Worm (Caenorhabditis elegans) whole organism, L3 larva: ENCODE measurements around the gene dsh-2.

ENCODE experiments used
- ZK546.5 ChIP-seq: sonication (generic microtip); optimal IDR thresholded peaks from 2 replicates; lab custom pipeline; 2017; ENCODE audit warnings: missing biosample characterization, missing genetic modification characterization
- aly-2 ChIP-seq: fragments of 150-350 bp; optimal IDR thresholded peaks from 2 replicates; lab custom pipeline; 2014; ENCODE audit warnings: missing biosample characterization, missing genetic modification characterization
- ceh-82 ChIP-seq: fragments of 150-350 bp; optimal IDR thresholded peaks from 2 replicates; lab custom pipeline; 2014; ENCODE audit warnings: missing biosample characterization, missing genetic modification characterization
- ceh-9 ChIP-seq: sonication (generic microtip); optimal IDR thresholded peaks from 2 replicates; lab custom pipeline; 2018; ENCODE audit warnings: missing biosample characterization, missing genetic modification characterization
- daf-12 ChIP-seq: fragments of 150-350 bp; optimal IDR thresholded peaks from 2 replicates; lab custom pipeline; 2014; ENCODE audit warnings: missing biosample characterization, missing genetic modification reagents, missing genetic modification characterization
- egl-27 ChIP-seq: sonication (generic microtip); optimal IDR thresholded peaks from 4 replicates; lab custom pipeline; 2017; ENCODE audit warnings: missing biosample characterization, missing genetic modification reagents, missing genetic modification characterization
- egl-5 ChIP-seq: fragments of 150-350 bp; optimal IDR thresholded peaks from 2 replicates; lab custom pipeline; 2017; ENCODE audit warnings: missing biosample characterization, missing genetic modification reagents, missing genetic modification characterization, inconsistent platforms
- elt-2 ChIP-seq: sonication (generic microtip); optimal IDR thresholded peaks from 2 replicates; lab custom pipeline; 2016; ENCODE audit warnings: missing genetic modification reagents, mild to moderate bottlenecking, missing genetic modification characterization, missing compliant biosample characterization
- elt-3 ChIP-seq, 3 experiments: fragments of 150-350 bp in 1 of 3; sonication (generic microtip) in 2 of 3; optimal IDR thresholded peaks; 2 replicates in 2 of 3; 4 replicates in 1 of 3; lab custom pipeline; 2014 to 2017; ENCODE audit warnings: missing biosample characterization in 3 of 3, missing genetic modification characterization in 3 of 3
- eor-1 ChIP-seq, 2 experiments: fragments of 150-350 bp; optimal IDR thresholded peaks; 2 replicates each; lab custom pipeline; 2014 to 2018; ENCODE audit warnings: missing biosample characterization in 2 of 2, missing genetic modification characterization in 2 of 2
- fkh-10 ChIP-seq: sonication (generic microtip); optimal IDR thresholded peaks from 2 replicates; lab custom pipeline; 2017; ENCODE audit warnings: missing biosample characterization, missing genetic modification reagents, missing genetic modification characterization
- fos-1 ChIP-seq: fragments of 150-350 bp; optimal IDR thresholded peaks from 2 replicates; lab custom pipeline; 2014; ENCODE audit warnings: missing biosample characterization, missing genetic modification characterization
- hmg-11 ChIP-seq: sonication (generic microtip); optimal IDR thresholded peaks from 2 replicates; lab custom pipeline; 2016; ENCODE audit warnings: missing genetic modification characterization, missing compliant biosample characterization
- lin-15B ChIP-seq: fragments of 150-350 bp; optimal IDR thresholded peaks from 2 replicates; lab custom pipeline; 2014; ENCODE audit warnings: missing biosample characterization, missing genetic modification characterization
- lsy-12 ChIP-seq: sonication (generic microtip); optimal IDR thresholded peaks from 2 replicates; lab custom pipeline; 2016; ENCODE audit warnings: mild to moderate bottlenecking, missing genetic modification characterization, missing compliant biosample characterization
- mdl-1 ChIP-seq: fragments of 150-350 bp; optimal IDR thresholded peaks from 2 replicates; lab custom pipeline; 2014; ENCODE audit warnings: missing biosample characterization, missing genetic modification characterization
- nhr-11 ChIP-seq: fragments of 150-350 bp; optimal IDR thresholded peaks from 2 replicates; lab custom pipeline; 2014; ENCODE audit warnings: missing biosample characterization, missing genetic modification characterization
- nhr-12 ChIP-seq: fragments of 150-350 bp; optimal IDR thresholded peaks from 2 replicates; lab custom pipeline; 2014; ENCODE audit warnings: missing biosample characterization, missing genetic modification characterization
- nhr-237 ChIP-seq: fragments of 150-350 bp; optimal IDR thresholded peaks from 2 replicates; lab custom pipeline; 2014; ENCODE audit warnings: missing biosample characterization, missing genetic modification characterization
- nhr-25 ChIP-seq: sonication (generic microtip); optimal IDR thresholded peaks from 2 replicates; lab custom pipeline; 2017; ENCODE audit warnings: missing biosample characterization, missing genetic modification characterization
- nhr-28 ChIP-seq: fragments of 150-350 bp; optimal IDR thresholded peaks from 2 replicates; lab custom pipeline; 2014; ENCODE audit warnings: missing biosample characterization, missing genetic modification characterization
- nhr-43 ChIP-seq: sonication (generic microtip); optimal IDR thresholded peaks from 2 replicates; lab custom pipeline; 2016; ENCODE audit warnings: mild to moderate bottlenecking, missing genetic modification characterization, missing compliant biosample characterization; ENCODE audit not compliant: poor library complexity, severe bottlenecking
- nhr-67 ChIP-seq: fragments of 150-350 bp; optimal IDR thresholded peaks from 2 replicates; lab custom pipeline; 2014; ENCODE audit warnings: missing biosample characterization, missing genetic modification characterization
- nhr-76 ChIP-seq: fragments of 150-350 bp; sonication (generic microtip); optimal IDR thresholded peaks from 5 replicates; lab custom pipeline; 2014; ENCODE audit warnings: missing biosample characterization, missing genetic modification characterization
- nhr-77 ChIP-seq: fragments of 150-350 bp; optimal IDR thresholded peaks from 2 replicates; lab custom pipeline; 2014; ENCODE audit warnings: missing biosample characterization, missing genetic modification characterization
- pha-4 ChIP-seq: fragments of 150-350 bp; optimal IDR thresholded peaks from 2 replicates; lab custom pipeline; 2014; ENCODE audit warnings: missing biosample characterization, missing genetic modification reagents, missing genetic modification characterization
- pqm-1 ChIP-seq: fragments of 150-350 bp; optimal IDR thresholded peaks from 2 replicates; lab custom pipeline; 2017; ENCODE audit warnings: missing biosample characterization, missing genetic modification characterization, inconsistent platforms
- skn-1 ChIP-seq: fragments of 150-350 bp; optimal IDR thresholded peaks from 2 replicates; lab custom pipeline; 2014; ENCODE audit warnings: missing biosample characterization, missing genetic modification characterization
- snpc-4 ChIP-seq: fragments of 150-350 bp; optimal IDR thresholded peaks from 2 replicates; lab custom pipeline; 2014; ENCODE audit warnings: missing biosample characterization, missing genetic modification characterization
- tbx-2 ChIP-seq: sonication (generic microtip); optimal IDR thresholded peaks from 2 replicates; lab custom pipeline; 2016; ENCODE audit warnings: mild to moderate bottlenecking, missing genetic modification characterization, missing compliant biosample characterization
- unc-39 ChIP-seq: sonication (generic microtip); optimal IDR thresholded peaks from 4 replicates; lab custom pipeline; 2017; ENCODE audit warnings: missing biosample characterization, missing genetic modification characterization
- ztf-11 ChIP-seq: fragments of 150-350 bp; optimal IDR thresholded peaks from 2 replicates; lab custom pipeline; 2014; ENCODE audit warnings: missing biosample characterization, missing genetic modification characterization

dsh-2 gene

DNA sequence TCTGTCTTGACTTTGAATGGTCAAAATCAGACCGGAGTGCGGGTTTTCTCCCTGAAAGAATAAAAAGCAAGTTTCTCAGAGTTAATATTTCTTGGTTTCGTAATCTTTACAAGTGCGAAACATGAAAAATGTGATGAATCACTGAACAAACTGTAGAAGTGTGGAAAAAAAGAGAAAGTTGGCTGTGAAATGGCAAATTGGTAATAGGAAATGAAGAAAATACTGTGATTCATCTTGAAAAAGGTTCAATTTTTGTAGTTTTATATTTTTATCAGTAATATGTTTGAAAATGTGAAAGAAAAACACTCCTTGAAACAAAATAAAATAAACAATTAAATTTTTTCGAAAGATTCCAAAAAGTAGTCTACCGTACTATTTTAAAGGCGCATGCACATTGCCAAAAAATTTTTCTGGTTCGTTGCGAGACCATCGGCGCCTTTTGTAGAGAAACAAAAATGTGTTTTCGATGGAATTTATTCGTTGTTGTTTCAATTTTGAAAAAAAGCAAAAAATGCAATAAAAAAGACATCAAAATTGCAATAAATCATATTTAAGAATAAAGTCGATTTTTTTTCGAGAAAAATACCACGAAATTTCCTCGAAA lies 10.8 kb upstream of the dsh-2 start, which contains the start of gene pld-1:
Gene pld-1, minus strand, starts transcription at position 51 of the 604 bp plus-strand sequence.
- TF ChIP-seq daf-12 (tag; lab: Kevin White, UChicago) (no peak), egl-27 (tag; lab: Kevin White, UChicago) (no peak), elt-3 (tag; optimal IDR thresholded peaks at IDR 0.05; lab: Kevin White, UChicago) (no peak), ztf-11 (tag; lab: Kevin White, UChicago) (no peak), nhr-25 (tag; lab: Kevin White, UChicago) (no peak), pha-4 (no peak), nhr-43 (no peak), eor-1 (tag; optimal IDR thresholded peaks at IDR 0.05; lab: Kevin White, UChicago) (no peak), nhr-77 (no peak), hmg-11 (tag; lab: Kevin White, UChicago) (no peak), nhr-11 (tag; lab: Kevin White, UChicago) (no peak)

DNA sequence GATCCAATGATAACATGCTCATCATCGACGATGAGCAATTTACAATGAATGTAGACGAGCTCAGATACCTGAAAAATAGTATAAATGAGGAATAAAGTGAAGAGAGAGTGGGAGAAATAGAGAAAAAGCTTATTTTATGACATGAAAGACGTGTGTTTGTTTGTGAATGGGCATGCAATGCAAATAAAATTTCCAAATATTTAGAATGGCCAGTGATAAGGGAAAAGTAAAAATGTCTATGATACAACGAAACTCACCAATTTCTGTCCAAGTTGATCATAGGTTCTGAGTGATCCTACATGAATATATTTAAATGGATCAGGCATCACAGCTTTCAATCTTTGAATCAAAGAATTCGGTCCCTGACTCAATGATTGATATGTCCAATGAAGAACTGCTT lies 5.2 kb upstream of the dsh-2 start:
- TF ChIP-seq ZK546.5 (tag; lab: Kevin White, UChicago), result no peak
- peak; percentile 13 for TF ChIP-seq pqm-1 (tag; lab: Kevin White, UChicago)
- TF ChIP-seq unc-39 (tag; lab: Kevin White, UChicago), result no peak
- no peak for TF ChIP-seq eor-1 (tag; optimal IDR thresholded peaks at IDR 0.05; lab: Kevin White, UChicago)
- TF ChIP-seq elt-2 (tag; lab: Kevin White, UChicago), result peak; percentile 88
- TF ChIP-seq pha-4, result peak; percentile 52

DNA sequence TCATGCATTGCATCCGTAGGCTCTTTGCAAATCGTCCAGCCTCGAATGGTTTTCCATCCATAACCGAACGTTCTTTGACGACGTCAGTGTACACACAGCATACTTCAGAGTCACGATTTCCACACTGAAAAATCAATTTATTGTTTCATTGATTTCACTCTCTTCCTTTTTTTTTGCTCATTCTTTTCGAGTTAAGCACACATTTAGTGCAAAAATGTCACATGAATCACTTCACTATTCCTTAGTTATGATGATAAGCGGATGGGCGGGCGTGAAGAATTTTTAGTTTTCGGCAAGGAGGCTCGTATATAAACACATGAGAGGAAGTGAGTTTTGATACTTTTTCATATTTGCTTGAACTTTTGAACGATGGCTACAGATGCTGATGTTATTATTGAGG lies 4.5 kb upstream of the dsh-2 start, which contains the start of gene txt-9:
Gene txt-9, plus strand, starts transcription at position 336 of the 400 bp plus-strand sequence.
- TF ChIP-seq fos-1 (tag; lab: Kevin White, UChicago) (no peak), ztf-11 (tag; lab: Kevin White, UChicago) (no peak), skn-1 (tag; lab: Kevin White, UChicago) (no peak), elt-2 (tag; lab: Kevin White, UChicago) (peak; percentile 73)

DNA sequence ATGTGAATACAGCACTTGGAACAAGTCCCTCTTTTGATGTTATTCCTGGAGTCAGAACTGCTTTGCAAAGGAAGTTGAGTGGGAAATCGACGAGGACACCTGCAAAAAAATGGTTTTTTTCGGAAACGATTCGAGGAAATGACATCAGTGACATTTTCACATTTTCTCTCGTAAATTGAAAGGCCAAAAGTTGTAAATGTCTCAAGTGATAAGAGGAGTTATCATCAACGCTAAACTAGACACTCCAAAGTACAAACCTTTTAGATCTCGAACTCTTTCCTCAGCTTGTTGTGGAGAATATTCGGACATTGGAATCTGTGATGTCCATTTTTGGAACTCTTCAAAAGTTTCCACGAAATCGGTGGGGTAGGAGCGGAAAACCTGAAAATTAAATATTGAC lies 3.3 kb upstream of the dsh-2 start:
- no peak for TF ChIP-seq lin-15B (tag; lab: Kevin White, UChicago)
- no peak for TF ChIP-seq elt-3 (tag; optimal IDR thresholded peaks at IDR 0.05; lab: Kevin White, UChicago)
- peak; percentile 79 for TF ChIP-seq elt-2 (tag; lab: Kevin White, UChicago)
- no peak for TF ChIP-seq nhr-28 (tag; lab: Kevin White, UChicago)
- TF ChIP-seq fkh-10 (GFP tag; lab: Kevin White, UChicago), result no peak
- TF ChIP-seq, all 47 proteins: peak for 1

DNA sequence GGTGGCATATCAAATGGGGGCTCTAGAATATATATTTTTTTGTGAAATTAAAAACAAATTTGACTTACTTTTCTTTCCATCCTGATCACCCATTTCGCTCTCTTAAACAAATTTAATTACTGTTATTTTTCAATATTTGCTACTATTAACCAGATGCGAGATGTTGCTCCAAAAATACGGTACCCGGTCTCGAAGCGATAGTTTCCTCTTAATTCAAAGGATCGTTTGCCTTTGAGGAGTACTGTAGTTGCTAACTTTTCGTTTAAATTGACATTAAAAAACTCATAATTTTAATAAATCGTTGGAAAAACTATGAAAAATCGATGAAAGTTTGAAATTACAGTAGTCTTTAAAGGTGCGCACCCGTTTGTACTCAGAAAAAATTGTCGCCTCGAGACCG lies 2.4 kb upstream of the dsh-2 start, which contains the start of gene C04G6.4:
Gene C04G6.4, minus strand, starts transcription at position 101 of the 400 bp plus-strand sequence.
- TF ChIP-seq tbx-2 (tag; lab: Kevin White, UChicago) (no peak), aly-2 (tag; lab: Kevin White, UChicago) (no peak), snpc-4 (tag; lab: Kevin White, UChicago) (no peak), nhr-11 (tag; lab: Kevin White, UChicago) (no peak), hmg-11 (tag; lab: Kevin White, UChicago) (no peak), ZK546.5 (tag; lab: Kevin White, UChicago) (no peak), lsy-12 (no peak), nhr-77 (no peak), pqm-1 (tag; lab: Kevin White, UChicago) (no peak), fkh-10 (GFP tag; lab: Kevin White, UChicago) (no peak), ztf-11 (tag; lab: Kevin White, UChicago) (no peak), nhr-43 (no peak), egl-27 (tag; lab: Kevin White, UChicago) (no peak), pha-4 (no peak)
- TF ChIP-seq, all 47 proteins: peak for 0

DNA sequence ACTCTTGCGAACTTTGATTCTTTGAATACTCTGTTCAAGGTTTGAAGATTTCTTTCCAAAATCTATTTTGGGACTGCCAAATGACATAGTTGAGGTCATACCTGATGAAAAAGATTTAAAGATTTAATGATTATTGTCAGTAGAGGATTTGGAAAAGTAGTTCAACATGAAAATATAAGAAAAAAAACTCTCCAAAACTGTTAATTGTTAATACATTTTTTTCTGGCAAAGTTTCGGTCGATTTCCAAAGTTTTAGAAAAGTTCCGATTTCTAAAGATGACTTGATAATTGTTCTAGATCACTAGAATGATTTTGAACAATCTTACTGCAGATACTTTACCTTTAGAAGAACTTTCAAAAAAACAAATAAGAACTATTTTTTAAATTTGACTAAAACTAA lies 9.7 kb downstream of the dsh-2 start, which contains the start of gene C27A2.7:
Gene C27A2.7, minus strand, starts transcription at position 101 of the 400 bp plus-strand sequence.
- no peak for TF ChIP-seq snpc-4 (tag; lab: Kevin White, UChicago)

DNA sequence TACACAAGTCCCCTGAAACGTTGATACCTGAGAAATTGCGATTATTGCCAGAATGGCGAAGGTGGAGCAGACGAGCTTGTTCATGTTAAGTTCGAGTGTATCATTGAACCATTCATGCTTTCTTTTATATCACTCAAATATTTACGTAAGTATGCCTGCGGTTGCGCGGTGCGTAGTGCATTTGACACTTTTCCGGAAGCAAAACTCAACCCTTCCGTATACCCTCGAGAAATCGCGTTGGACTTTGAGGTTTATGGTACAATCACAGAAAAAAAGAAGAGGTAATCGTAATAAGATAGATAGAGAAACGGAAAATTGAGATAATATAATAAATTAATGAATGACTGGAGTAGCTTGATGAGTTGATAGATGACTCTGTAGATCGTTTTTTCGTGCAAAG lies 11.4 kb downstream of the dsh-2 start, which contains the start of gene idpb-2:
Gene idpb-2, minus strand, starts transcription at position 101 of the 400 bp plus-strand sequence.
- TF ChIP-seq tbx-2 (tag; lab: Kevin White, UChicago), result no peak
- no peak for TF ChIP-seq skn-1 (tag; lab: Kevin White, UChicago)
- TF ChIP-seq snpc-4 (tag; lab: Kevin White, UChicago), result no peak
- no peak for TF ChIP-seq nhr-237
- no peak for TF ChIP-seq nhr-12 (tag; lab: Kevin White, UChicago)
- no peak for TF ChIP-seq mdl-1 (tag; lab: Kevin White, UChicago)
- no peak for TF ChIP-seq ztf-11 (tag; lab: Kevin White, UChicago)
- TF ChIP-seq nhr-67 (tag; lab: Kevin White, UChicago), result no peak
- TF ChIP-seq ceh-82 (tag; lab: Kevin White, UChicago), result no peak
- TF ChIP-seq egl-5 (tag; lab: Kevin White, UChicago), result no peak
- TF ChIP-seq nhr-76 (tag; lab: Kevin White, UChicago), result no peak
- no peak for TF ChIP-seq elt-3 (tag; optimal IDR thresholded peaks at IDR 0.05; lab: Kevin White, UChicago)
- TF ChIP-seq pha-4, result no peak
- no peak for TF ChIP-seq hmg-11 (tag; lab: Kevin White, UChicago)
- TF ChIP-seq ceh-9, result no peak
- TF ChIP-seq eor-1 (tag; optimal IDR thresholded peaks at IDR 0.05; lab: Kevin White, UChicago), result no peak
- no peak for TF ChIP-seq nhr-28 (tag; lab: Kevin White, UChicago)
- no peak for TF ChIP-seq pqm-1 (tag; lab: Kevin White, UChicago)
